Fruit fly (Drosophila melanogaster): ENCODE results near the gene Aldh7A1.

DNA sequence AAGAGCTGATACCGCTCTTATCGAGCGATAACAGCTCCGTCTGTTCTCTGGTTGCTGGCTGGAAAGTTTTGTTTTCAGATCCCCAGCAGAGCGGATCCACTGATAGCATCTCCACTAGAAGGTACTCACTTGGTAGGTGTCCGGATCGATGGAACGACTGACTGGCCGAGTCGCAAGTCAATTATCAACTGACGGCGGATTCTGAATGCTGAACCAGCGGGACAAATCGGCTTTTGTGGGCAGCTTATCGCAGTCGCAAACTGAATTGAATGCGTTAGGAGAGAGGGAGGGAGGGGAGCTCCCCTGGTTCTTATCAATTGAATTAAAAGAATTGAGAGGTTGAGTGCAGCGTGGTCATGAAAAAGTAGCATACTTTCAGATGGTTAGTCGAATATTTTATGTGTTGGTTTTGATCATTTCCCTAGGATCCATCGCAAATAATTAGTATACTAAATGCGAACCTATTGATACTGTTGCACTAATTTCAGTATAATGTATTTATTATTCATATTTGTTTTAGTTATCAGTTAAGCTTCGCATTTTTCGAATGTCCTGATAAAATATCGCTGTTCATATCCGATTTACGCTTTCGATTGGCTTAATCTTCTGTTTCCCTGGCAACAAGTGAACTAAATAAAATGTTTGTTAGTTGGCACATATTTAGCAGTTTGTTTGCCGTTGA, at the start of gene Aldh7A1, which contains the start of gene CG14085:
- no peak for TF ChIP-seq CG16779 (tag; optimal IDR thresholded peaks at IDR 0.05)
- peak; percentile 51 for TF ChIP-seq Sox14 (GFP tag; optimal IDR thresholded peaks at IDR 0.05)
- TF ChIP-seq Gug (GFP tag; IDR thresholded peaks at IDR 0.05), result no peak
- no peak for TF ChIP-seq OdsH (GFP tag; optimal IDR thresholded peaks at IDR 0.05)
- peak; percentile 3 for TF ChIP-seq Sox102F (GFP tag; optimal IDR thresholded peaks at IDR 0.05)
- no peak for TF ChIP-seq CG11294 (GFP tag; IDR thresholded peaks at IDR 0.05)

All from whole organism, prepupa.